Fruit fly (Drosophila melanogaster) whole organism: ENCODE measurements around the gene C15.

Source experiments
- pan ChIP-seq: fragments of >200 bp; optimal IDR thresholded peaks from 2 replicates; lab custom pipeline; 2017
- psq ChIP-seq: fragments of >200 bp; optimal IDR thresholded peaks from 2 replicates; lab custom pipeline; 2017
- usp ChIP-seq: fragments of >200 bp; optimal IDR thresholded peaks from 2 replicates; lab custom pipeline; 2017; ENCODE audit warnings: missing biosample characterization, missing genetic modification characterization, mixed read lengths

DNA sequence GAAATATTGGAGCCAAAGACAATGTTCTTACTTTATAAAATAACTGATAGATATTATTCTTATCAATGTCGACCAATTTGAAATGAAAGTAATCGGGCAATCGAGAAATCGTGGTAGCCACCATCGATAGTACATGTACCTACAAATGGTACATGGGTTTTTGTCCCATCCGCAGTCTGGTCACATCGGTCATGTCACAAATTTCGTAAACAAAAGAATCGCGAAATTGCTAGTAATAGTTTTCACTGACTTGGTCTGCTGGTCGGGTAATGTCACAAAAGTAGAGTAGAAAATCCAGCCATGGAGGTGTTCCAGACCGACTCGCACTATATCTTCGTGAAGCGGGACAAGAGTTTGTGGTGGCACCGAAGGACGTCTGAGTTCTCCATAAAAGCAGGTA, 21.0 kb downstream of the C15 start, which contains the start of gene sp3:
- TF ChIP-seq pan (lab: Kevin White, UChicago), result no peak
- TF ChIP-seq usp (GFP tag; lab: Kevin White, UChicago), result no peak
- no peak for TF ChIP-seq psq (lab: Kevin White, UChicago)
